Worm (Caenorhabditis elegans): ENCODE measurements around the gene sir-2.3.
A peak's percentile ranks its signal among the peaks of the same experiment; 100 is the strongest.

The sir-2.3 gene

ce11 chrX:13359800-13360199 is 28.3 kb downstream of the sir-2.3 start (continued):
- TF ChIP-seq ZK337.2 (GFP tag; IDR thresholded peaks at IDR 0.05), result no peak
- no peak for TF ChIP-seq duxl-1 (tag; optimal IDR thresholded peaks at IDR 0.05; ENCODE audit: poor library complexity)
- TF ChIP-seq ceh-20 (GFP tag; IDR thresholded peaks at IDR 0.05), result no peak

ce11 chrX:13360632-13361031 is 29.1 kb downstream of the sir-2.3 start:
- TF ChIP-seq hlh-11 (tag; optimal IDR thresholded peaks at IDR 0.05) (peak; percentile 83), D1046.2 (GFP tag; IDR thresholded peaks at IDR 0.05) (no peak), egl-43 (GFP tag; IDR thresholded peaks at IDR 0.05) (no peak), daf-16 (GFP tag; optimal IDR thresholded peaks at IDR 0.05) (no peak), daf-16 (tag; optimal IDR thresholded peaks at IDR 0.05) (peak; percentile 65), mes-2 (tag; optimal IDR thresholded peaks at IDR 0.05; ENCODE audit: poor library complexity, severe bottlenecking) (peak; percentile 4), R02D3.7 (tag; optimal IDR thresholded peaks at IDR 0.05) (no peak), nhr-48 (tag; optimal IDR thresholded peaks at IDR 0.05) (peak; percentile 85), mdl-1 (tag; optimal IDR thresholded peaks at IDR 0.05) (peak in 1 of 2 experiments; percentile 40), zfp-3 (GFP tag; conservative IDR thresholded peaks at IDR 0.05) (no peak), tra-1 (GFP tag; IDR thresholded peaks at IDR 0.05) (peak; percentile 38; the same call in 1 of the 2 replicates), nhr-102 (tag; optimal IDR thresholded peaks at IDR 0.05) (peak; percentile 46), ceh-82 (tag; optimal IDR thresholded peaks at IDR 0.05) (no peak), nhr-10 (tag; optimal IDR thresholded peaks at IDR 0.05) (peak; percentile 4), pqm-1 (tag; optimal IDR thresholded peaks at IDR 0.05) (peak; percentile 55), dmd-6 (GFP tag; IDR thresholded peaks at IDR 0.05) (peak; percentile 97), T20F7.1 (GFP tag; optimal IDR thresholded peaks at IDR 0.05) (peak; percentile 47), fos-1 (tag; optimal IDR thresholded peaks at IDR 0.05) (no peak), nhr-6 (tag; optimal IDR thresholded peaks at IDR 0.05) (no peak), php-3 (GFP tag; IDR thresholded peaks at IDR 0.05) (peak; percentile 65), dve-1 (tag; optimal IDR thresholded peaks at IDR 0.05; ENCODE audit: insufficient read depth) (peak; percentile 88), zip-11 (GFP tag; IDR thresholded peaks at IDR 0.05) (no peak), nhr-28 (tag; optimal IDR thresholded peaks at IDR 0.05) (peak; percentile 57), unc-62 (GFP tag; optimal IDR thresholded peaks at IDR 0.05 in 1 of 2) (peak in 1 of 2 experiments; percentile 89), unc-62 (tag; optimal IDR thresholded peaks at IDR 0.05) (no peak), lsy-2 (tag; optimal IDR thresholded peaks at IDR 0.05) (peak in 1 of 2 experiments; percentile 30), nhr-77 (tag; optimal IDR thresholded peaks at IDR 0.05) (peak; percentile 11), hlh-30 (tag; optimal IDR thresholded peaks at IDR 0.05; ENCODE audit: insufficient read depth) (peak; percentile 61), hif-1 (tag; optimal IDR thresholded peaks at IDR 0.05) (peak in 1 of 2 experiments; percentile 60), mxl-2 (GFP tag; conservative IDR thresholded peaks at IDR 0.05) (0 out of 2 replicates have a peak, but pooled peaks have one; percentile 10), mxl-3 (GFP tag; optimal IDR thresholded peaks at IDR 0.05) (peak; percentile 80)

- no peak for TF ChIP-seq nhr-42 (GFP tag; IDR thresholded peaks at IDR 0.05)
- no peak for TF ChIP-seq fos-1 (tag; optimal IDR thresholded peaks at IDR 0.05)
- TF ChIP-seq T26A8.4 (GFP tag; IDR thresholded peaks at IDR 0.05), result no peak
- no peak for TF ChIP-seq hif-1 (tag; optimal IDR thresholded peaks at IDR 0.05)
- no peak for TF ChIP-seq mep-1 (tag; optimal IDR thresholded peaks at IDR 0.05)
Measured at ce11 chrX:13362486-13362885, 31.0 kb downstream of the sir-2.3 start, which contains the start of gene C49F8.15. Gene C49F8.15 (minus strand): TSS chrX:13362586.

ce11 chrX:13364897-13365296 is 33.4 kb downstream of the sir-2.3 start, which contains the start of gene C49F8.1:
Gene C49F8.1 (minus strand): TSS chrX:13364997.
- TF ChIP-seq ctbp-1 (GFP tag; IDR thresholded peaks at IDR 0.05), result no peak
- TF ChIP-seq fkh-10 (GFP tag; optimal IDR thresholded peaks at IDR 0.05), result peak; percentile 14

Data from whole organism, L4 larva.